Fruit fly (Drosophila melanogaster): ENCODE data around the gene CG34452.

DNA sequence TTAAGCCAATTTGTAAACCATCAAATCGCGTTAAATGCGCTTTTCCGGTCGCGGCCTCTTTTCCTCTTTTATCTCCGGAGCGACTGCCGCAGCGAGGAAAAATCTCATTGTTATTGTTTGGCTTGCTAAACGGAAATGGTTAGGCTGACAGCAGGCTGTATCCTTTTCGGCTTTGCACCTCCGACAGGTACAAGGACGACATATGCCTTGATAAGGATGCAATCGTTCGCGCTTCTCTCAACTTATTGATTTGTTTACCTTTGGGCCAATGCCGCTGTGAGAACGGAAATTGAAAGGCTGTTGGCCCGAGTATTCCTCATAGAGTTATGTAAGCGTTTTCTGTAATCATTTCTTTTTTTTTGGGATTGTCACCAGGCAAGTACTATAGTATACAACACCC, 49.2 kb downstream of the CG34452 start:
- TF ChIP-seq ss (GFP tag; optimal IDR thresholded peaks at IDR 0.05) (no peak), OdsH (GFP tag; optimal IDR thresholded peaks at IDR 0.05) (no peak), dsx (GFP tag; optimal IDR thresholded peaks at IDR 0.05; ENCODE audit: poor library complexity, severe bottlenecking) (no peak), Gug (GFP tag; IDR thresholded peaks at IDR 0.05) (no peak), esn (GFP tag; optimal IDR thresholded peaks at IDR 0.05) (no peak)
